Fruit fly (Drosophila melanogaster) whole organism, embryonic: ENCODE data around the gene CG13801.

Source experiments
- Abd-B ChIP-seq: fragments of 200-800 bp; sonication (Bioruptor generic); optimal IDR thresholded peaks from 2 replicates; lab custom pipeline; 2018; ENCODE audit warnings: missing biosample characterization, mild to moderate bottlenecking, missing genetic modification characterization, moderate library complexity
- Ada2b ChIP-seq: fragments of 200-800 bp; sonication (Bioruptor generic); IDR thresholded peaks from 2 replicates; pipeline ENCODE4 v1.3.6; 2022; ENCODE audit warnings: missing biosample characterization, missing genetic modification characterization
- Blimp-1 ChIP-seq: fragments of 200-800 bp; sonication (Bioruptor generic); optimal IDR thresholded peaks from 3 replicates; lab custom pipeline; 2018; ENCODE audit warnings: missing biosample characterization, missing genetic modification characterization, mild to moderate bottlenecking, moderate library complexity, missing genetic modification reagents
- CG10321 ChIP-seq: fragments of 200-800 bp; sonication (Bioruptor generic); IDR thresholded peaks from 2 replicates; pipeline ENCODE4 v1.3.6; 2022; ENCODE audit warnings: missing biosample characterization, missing genetic modification characterization
- CG10543 ChIP-seq: fragments of 200-800 bp; sonication (Bioruptor generic); optimal IDR thresholded peaks from 3 replicates; lab custom pipeline; 2017; ENCODE audit warnings: missing biosample characterization, mild to moderate bottlenecking, missing genetic modification characterization, moderate library complexity
- CG11695 ChIP-seq: fragments of 200-800 bp; sonication (Bioruptor generic); IDR thresholded peaks from 3 replicates; pipeline ENCODE4 v1.3.6; 2022; ENCODE audit warnings: missing biosample characterization, missing genetic modification characterization
- CG11723 ChIP-seq: fragments of 200-800 bp; sonication (Bioruptor generic); optimal IDR thresholded peaks from 2 replicates; lab custom pipeline; 2017; ENCODE audit warnings: missing biosample characterization, mild to moderate bottlenecking, missing genetic modification characterization
- CG14441 ChIP-seq: fragments of 200-800 bp; sonication (Bioruptor generic); IDR thresholded peaks from 2 replicates; pipeline ENCODE4 v1.3.6; 2022; ENCODE audit warnings: missing biosample characterization, missing genetic modification characterization
- CG15269 ChIP-seq: fragments of 200-800 bp; sonication (Bioruptor generic); optimal IDR thresholded peaks from 2 replicates; lab custom pipeline; 2018; ENCODE audit warnings: missing biosample characterization, mild to moderate bottlenecking, missing genetic modification characterization, moderate library complexity
- CG16779 ChIP-seq: fragments of 200-800 bp; sonication (Bioruptor generic); IDR thresholded peaks from 2 replicates; pipeline ENCODE4 v1.3.6; 2022; ENCODE audit warnings: missing biosample characterization, missing genetic modification characterization
- CG17802 ChIP-seq: fragments of 200-800 bp; sonication (Bioruptor generic); optimal IDR thresholded peaks from 2 replicates; lab custom pipeline; 2018; ENCODE audit warnings: missing biosample characterization, mild to moderate bottlenecking, missing genetic modification characterization, moderate library complexity
- CG18011 ChIP-seq: fragments of 200-800 bp; sonication (Bioruptor generic); optimal IDR thresholded peaks from 2 replicates; lab custom pipeline; 2017; ENCODE audit warnings: missing biosample characterization, missing genetic modification characterization, mild to moderate bottlenecking, moderate library complexity, missing genotype
- CG18764 ChIP-seq: fragments of 200-800 bp; sonication (Bioruptor generic); optimal IDR thresholded peaks from 3 replicates; lab custom pipeline; 2016; ENCODE audit warnings: missing biosample characterization, missing genetic modification characterization
- CG2678 ChIP-seq: fragments of 200-800 bp; sonication (Bioruptor generic); optimal IDR thresholded peaks from 3 replicates; lab custom pipeline; 2019; ENCODE audit warnings: missing biosample characterization, mild to moderate bottlenecking, missing genetic modification characterization, moderate library complexity
- CG31365 ChIP-seq: fragments of 200-800 bp; sonication (Bioruptor generic); optimal IDR thresholded peaks from 2 replicates; lab custom pipeline; 2018; ENCODE audit warnings: missing biosample characterization, mild to moderate bottlenecking, missing genetic modification characterization
- CG3995 ChIP-seq: fragments of 200-800 bp; sonication (Bioruptor generic); optimal IDR thresholded peaks from 3 replicates; lab custom pipeline; 2016; ENCODE audit warnings: missing biosample characterization, missing genetic modification characterization
- CG4282 ChIP-seq: fragments of 200-800 bp; sonication (Bioruptor generic); optimal IDR thresholded peaks from 2 replicates; lab custom pipeline; 2016; ENCODE audit warnings: missing biosample characterization, missing genetic modification characterization
- CG4820 ChIP-seq: fragments of 200-800 bp; sonication (Bioruptor generic); optimal IDR thresholded peaks from 3 replicates; lab custom pipeline; 2016; ENCODE audit warnings: missing biosample characterization, missing genetic modification characterization
- CG6689 ChIP-seq: fragments of 200-800 bp; sonication (Bioruptor generic); IDR thresholded peaks from 2 replicates; pipeline ENCODE4 v1.3.6; 2022; ENCODE audit warnings: missing biosample characterization, missing genetic modification characterization
- CG8765 ChIP-seq: fragments of 200-800 bp; sonication (Bioruptor generic); IDR thresholded peaks from 2 replicates; pipeline ENCODE4 v1.3.6; 2022; ENCODE audit warnings: missing biosample characterization, missing genetic modification characterization
- Dip2 ChIP-seq: fragments of 200-800 bp; sonication (Bioruptor generic); IDR thresholded peaks from 2 replicates; pipeline ENCODE4 v1.3.6; 2022; ENCODE audit warnings: missing biosample characterization, missing genetic modification characterization
- Hey ChIP-seq: fragments of 200-800 bp; sonication (Bioruptor generic); optimal IDR thresholded peaks from 3 replicates; lab custom pipeline; 2018; ENCODE audit warnings: missing biosample characterization, mild to moderate bottlenecking, missing genetic modification characterization
- Hsf ChIP-seq: fragments of 200-800 bp; sonication (Bioruptor generic); optimal IDR thresholded peaks from 3 replicates; lab custom pipeline; 2016; ENCODE audit warnings: missing biosample characterization, missing genetic modification characterization
- Meics ChIP-seq: fragments of 200-800 bp; sonication (Bioruptor generic); optimal IDR thresholded peaks from 2 replicates; lab custom pipeline; 2017; ENCODE audit warnings: missing biosample characterization, mild to moderate bottlenecking, missing genetic modification characterization
- Mes4 ChIP-seq: fragments of 200-800 bp; sonication (Bioruptor generic); optimal IDR thresholded peaks from 2 replicates; lab custom pipeline; 2016; ENCODE audit warnings: missing biosample characterization, missing genetic modification characterization
- Neu2 ChIP-seq: fragments of 200-800 bp; sonication (Bioruptor generic); optimal IDR thresholded peaks from 3 replicates; lab custom pipeline; 2016; ENCODE audit warnings: missing biosample characterization, missing genetic modification characterization, borderline replicate concordance
- Oaz ChIP-seq: fragments of 200-800 bp; sonication (Bioruptor generic); IDR thresholded peaks from 2 replicates; pipeline ENCODE4 v1.3.6; 2022; ENCODE audit warnings: missing biosample characterization, missing genetic modification characterization
- Poxn ChIP-seq: fragments of 200-800 bp; sonication (Bioruptor generic); IDR thresholded peaks from 2 replicates; pipeline ENCODE4 v1.3.6; 2022; ENCODE audit warnings: missing biosample characterization, missing genetic modification characterization
- Ravus ChIP-seq: fragments of 200-800 bp; sonication (Bioruptor generic); IDR thresholded peaks from 2 replicates; pipeline ENCODE4 v1.3.6; 2022; ENCODE audit warnings: missing biosample characterization, missing genetic modification characterization
- Ssrp ChIP-seq: fragments of 200-800 bp; sonication (Bioruptor generic); optimal IDR thresholded peaks from 2 replicates; lab custom pipeline; 2018; ENCODE audit warnings: missing biosample characterization, mild to moderate bottlenecking, missing genetic modification characterization, moderate library complexity
- Stat92E ChIP-seq, 3 experiments: fragments of >200 bp in 2 of 3; fragments of 200-800 bp in 1 of 3; sonication (Bioruptor generic) in 1 of 3; optimal IDR thresholded peaks; 2 replicates each; lab custom pipeline; 2017 to 2019; ENCODE audit warnings: missing biosample characterization in 3 of 3, missing genetic modification characterization in 3 of 3, mild to moderate bottlenecking in 1 of 3, moderate library complexity in 1 of 3
- Xrp1 ChIP-seq: fragments of 200-800 bp; sonication (Bioruptor generic); IDR thresholded peaks from 2 replicates; pipeline ENCODE4 v1.3.6; 2022; ENCODE audit warnings: missing biosample characterization, missing genetic modification characterization
- abd-A ChIP-seq: fragments of 200-800 bp; sonication (Bioruptor generic); optimal IDR thresholded peaks from 3 replicates; lab custom pipeline; 2019; ENCODE audit warnings: missing biosample characterization, mild to moderate bottlenecking, missing genetic modification characterization, moderate library complexity
- ara ChIP-seq: fragments of 200-800 bp; sonication (Bioruptor generic); IDR thresholded peaks from 2 replicates; pipeline ENCODE4 v1.3.6; 2022; ENCODE audit warnings: missing biosample characterization, missing genetic modification characterization
- bab2 ChIP-seq: fragments of 200-800 bp; sonication (Bioruptor generic); optimal IDR thresholded peaks from 2 replicates; lab custom pipeline; 2016; ENCODE audit warnings: missing biosample characterization, missing genetic modification characterization
- cas ChIP-seq: fragments of 200-800 bp; sonication (Bioruptor generic); IDR thresholded peaks from 2 replicates; pipeline ENCODE4 v1.3.6; 2022; ENCODE audit warnings: missing biosample characterization, missing genetic modification characterization
- esg ChIP-seq: fragments of 200-800 bp; sonication (Bioruptor generic); conservative IDR thresholded peaks from 2 replicates; pipeline ENCODE4 v1.3.6; 2022; ENCODE audit warnings: missing biosample characterization, missing genetic modification characterization
- gce ChIP-seq: fragments of 200-800 bp; sonication (Bioruptor generic); IDR thresholded peaks from 3 replicates; pipeline ENCODE4 v1.3.6; 2022; ENCODE audit warnings: missing biosample characterization, missing genetic modification characterization
- lab ChIP-seq: fragments of 200-800 bp; sonication (Bioruptor generic); optimal IDR thresholded peaks from 3 replicates; lab custom pipeline; 2017; ENCODE audit warnings: missing biosample characterization, missing genetic modification characterization, mild to moderate bottlenecking, moderate library complexity, missing genetic modification reagents
- mld ChIP-seq: fragments of 200-800 bp; sonication (Bioruptor generic); IDR thresholded peaks from 3 replicates; pipeline ENCODE4 v1.3.6; 2022; ENCODE audit warnings: missing biosample characterization, missing genetic modification characterization; ENCODE audit not compliant: partially characterized antibody
- nerfin-1 ChIP-seq: fragments of 200-800 bp; sonication (Bioruptor generic); optimal IDR thresholded peaks from 3 replicates; lab custom pipeline; 2019; ENCODE audit warnings: missing biosample characterization, mild to moderate bottlenecking, missing genetic modification characterization, moderate library complexity
- org-1 ChIP-seq: fragments of 200-800 bp; sonication (Bioruptor generic); optimal IDR thresholded peaks from 2 replicates; lab custom pipeline; 2017; ENCODE audit warnings: missing biosample characterization, missing genetic modification characterization
- peb ChIP-seq: fragments of 200-800 bp; sonication (Bioruptor generic); IDR thresholded peaks from 2 replicates; pipeline ENCODE4 v1.3.6; 2022; ENCODE audit warnings: missing biosample characterization, missing genetic modification characterization
- psq ChIP-seq: fragments of 200-800 bp; sonication (Bioruptor generic); optimal IDR thresholded peaks from 2 replicates; lab custom pipeline; 2017; ENCODE audit warnings: missing biosample characterization, missing genetic modification characterization
- ranshi ChIP-seq: fragments of 200-800 bp; sonication (Bioruptor generic); IDR thresholded peaks from 2 replicates; pipeline ENCODE4 v1.3.6; 2022; ENCODE audit warnings: missing biosample characterization, missing genetic modification characterization
- sd ChIP-seq: fragments of 200-800 bp; sonication (Bioruptor generic); optimal IDR thresholded peaks from 3 replicates; lab custom pipeline; 2018; ENCODE audit warnings: missing biosample characterization, mild to moderate bottlenecking, missing genetic modification characterization, moderate library complexity
- sens ChIP-seq: fragments of 200-800 bp; sonication (Bioruptor generic); peaks from one replicate; lab custom pipeline; 2016; ENCODE audit warnings: missing biosample characterization, missing genetic modification characterization
- tio ChIP-seq: fragments of 200-800 bp; sonication (Bioruptor generic); optimal IDR thresholded peaks from 2 replicates; lab custom pipeline; 2017; ENCODE audit warnings: missing biosample characterization, missing genetic modification characterization, inconsistent platforms
- vnd ChIP-seq: fragments of 200-800 bp; sonication (Bioruptor generic); IDR thresholded peaks from 3 replicates; pipeline ENCODE4 v1.3.6; 2022; ENCODE audit warnings: missing biosample characterization, missing genetic modification characterization; ENCODE audit not compliant: partially characterized antibody
- z ChIP-seq: fragments of 200-800 bp; sonication (Bioruptor generic); IDR thresholded peaks from 3 replicates; pipeline ENCODE4 v1.3.6; 2022; ENCODE audit warnings: missing biosample characterization, missing genetic modification characterization

CG13801 gene

DNA sequence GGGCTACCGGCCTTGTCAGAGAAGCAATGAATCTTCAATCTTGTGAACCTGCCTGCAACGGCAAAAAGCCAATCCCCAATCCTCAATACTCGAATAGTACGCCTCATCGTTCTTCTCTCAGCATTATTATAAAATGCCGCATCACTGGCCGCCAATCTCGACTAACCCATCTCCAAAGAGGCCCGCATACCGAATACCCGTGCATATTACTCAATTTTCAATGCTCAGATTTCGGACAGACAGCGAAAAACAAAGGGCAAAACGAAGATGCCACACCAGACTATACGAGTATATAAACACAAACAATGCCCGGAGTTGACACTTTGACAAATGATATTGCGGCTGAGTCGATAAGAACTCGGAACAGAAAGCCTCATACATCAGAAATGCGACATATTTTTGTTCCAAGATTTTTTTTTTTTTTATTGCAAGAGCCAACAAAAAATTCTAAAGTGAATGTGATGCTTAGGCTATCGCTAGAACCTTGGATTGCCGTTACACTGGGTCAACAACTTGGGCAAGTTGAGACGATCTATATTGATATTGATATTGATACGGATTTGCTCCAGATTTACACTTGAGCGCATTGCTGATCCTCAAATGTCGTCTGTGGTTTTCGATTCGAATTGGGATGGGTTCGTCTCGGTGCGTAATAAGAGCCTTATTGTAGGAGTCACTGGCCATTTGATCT is 32.5 kb downstream of the CG13801 start (continued):
- TF ChIP-seq ranshi (GFP tag; lab: Robert Waterston, UW) (no peak), org-1 (GFP tag; lab: Kevin White, UChicago) (no peak), Ssrp (tag; lab: Kevin White, UChicago) (no peak), Mes4 (GFP tag; lab: Kevin White, UChicago) (no peak), Dip2 (GFP tag; lab: Robert Waterston, UW) (no peak), cas (no peak), CG17802 (tag; lab: Kevin White, UChicago) (no peak), CG11695 (no peak), Poxn (GFP tag; lab: Robert Waterston, UW) (no peak), Neu2 (GFP tag; lab: Kevin White, UChicago) (no peak), CG18011 (no peak), peb (GFP tag; lab: Robert Waterston, UW) (no peak), Oaz (no peak), bab2 (peak; percentile 68), psq (GFP tag; lab: Kevin White, UChicago) (no peak), Xrp1 (peak; percentile 23; the same call in 1 of the 2 replicates), Meics (GFP tag; lab: Kevin White, UChicago) (no peak), CG10321 (GFP tag; lab: Robert Waterston, UW) (no peak), lab (peak; percentile 24), sens (GFP tag; lab: Kevin White, UChicago) (peak; percentile 79), CG15269 (tag; lab: Kevin White, UChicago) (peak; percentile 23), Abd-B (GFP tag; lab: Kevin White, UChicago) (no peak), CG8765 (GFP tag; lab: Robert Waterston, UW) (no peak), tio (GFP tag; lab: Kevin White, UChicago) (no peak), gce (GFP tag; lab: Robert Waterston, UW) (peak; percentile 32; the same call in 1 of the 3 replicates), CG4282 (no peak), vnd (GFP tag; lab: Robert Waterston, UW) (no peak), Hey (tag; lab: Kevin White, UChicago) (no peak), CG16779 (GFP tag; lab: Robert Waterston, UW) (no peak), z (GFP tag; lab: Robert Waterston, UW) (no peak), CG4820 (no peak), CG14441 (GFP tag; lab: Robert Waterston, UW) (peak; percentile 26; the same call in 1 of the 2 replicates), abd-A (tag; lab: Kevin White, UChicago) (no peak), CG10543 (no peak), CG6689 (GFP tag; lab: Robert Waterston, UW) (no peak), Stat92E (GFP tag; optimal IDR thresholded peaks at IDR 0.05; lab: Kevin White, UChicago) (no peak), Blimp-1 (GFP tag; lab: Kevin White, UChicago) (peak; percentile 3), nerfin-1 (tag; lab: Kevin White, UChicago) (no peak), esg (GFP tag; lab: Robert Waterston, UW) (no peak), mld (no peak), Hsf (no peak), Ada2b (GFP tag; lab: Robert Waterston, UW) (no peak), CG2678 (tag; lab: Kevin White, UChicago) (no peak), CG18764 (GFP tag; lab: Kevin White, UChicago) (peak; percentile 34), CG11723 (GFP tag; lab: Kevin White, UChicago) (no peak), CG3995 (GFP tag; lab: Kevin White, UChicago) (no peak), CG31365 (tag; lab: Kevin White, UChicago) (no peak), Ravus (GFP tag; lab: Robert Waterston, UW) (no peak), ara (GFP tag; lab: Robert Waterston, UW) (no peak), sd (tag; lab: Kevin White, UChicago) (peak; percentile 64)
